Fruit fly (Drosophila melanogaster) whole organism, pupa: Measurements from ENCODE around the gene CG12766.

Experiments
- CG10348 ChIP-seq: fragments of 200-800 bp; sonication (Bioruptor generic); IDR thresholded peaks from 2 replicates; pipeline ENCODE4 v1.3.6; 2022; ENCODE audit warnings: missing biosample characterization, missing genetic modification characterization
- CG12605 ChIP-seq: fragments of 200-800 bp; sonication (Bioruptor generic); IDR thresholded peaks from 2 replicates; pipeline ENCODE4 v1.3.6; 2022; ENCODE audit warnings: missing biosample characterization, missing genetic modification characterization
- CG13204 ChIP-seq: fragments of 200-800 bp; sonication (Bioruptor generic); optimal IDR thresholded peaks from 2 replicates; lab custom pipeline; 2018; ENCODE audit warnings: missing biosample characterization, mild to moderate bottlenecking, missing genetic modification characterization, moderate library complexity
- CG14655 ChIP-seq: fragments of 200-800 bp; sonication (Bioruptor generic); optimal IDR thresholded peaks from 3 replicates; lab custom pipeline; 2017; ENCODE audit warnings: mild to moderate bottlenecking, missing biosample characterization, missing genetic modification reagents, missing genetic modification characterization
- CG15710 ChIP-seq: fragments of 200-800 bp; sonication (Bioruptor generic); optimal IDR thresholded peaks from 2 replicates; lab custom pipeline; 2018; ENCODE audit warnings: missing biosample characterization, mild to moderate bottlenecking, missing genetic modification characterization, moderate library complexity
- CG17806 ChIP-seq: fragments of 200-800 bp; sonication (Bioruptor generic); optimal IDR thresholded peaks from 2 replicates; lab custom pipeline; 2018; ENCODE audit warnings: missing biosample characterization, mild to moderate bottlenecking, missing genetic modification characterization, moderate library complexity
- CG32121 ChIP-seq: fragments of 200-800 bp; sonication (Bioruptor generic); IDR thresholded peaks from 2 replicates; pipeline ENCODE4 v1.3.6; 2022; ENCODE audit warnings: missing biosample characterization, missing genetic modification characterization
- CG34367 ChIP-seq: fragments of 200-800 bp; sonication (Bioruptor generic); optimal IDR thresholded peaks from 2 replicates; lab custom pipeline; 2018; ENCODE audit warnings: missing biosample characterization, mild to moderate bottlenecking, missing genetic modification characterization
- CG4496 ChIP-seq: fragments of 200-800 bp; sonication (Bioruptor generic); IDR thresholded peaks from 3 replicates; pipeline ENCODE4 v1.3.6; 2022; ENCODE audit warnings: missing biosample characterization, missing genetic modification characterization
- CG8159 ChIP-seq: fragments of 200-800 bp; sonication (Bioruptor generic); optimal IDR thresholded peaks from 3 replicates; lab custom pipeline; 2018; ENCODE audit warnings: missing biosample characterization, mild to moderate bottlenecking, missing genetic modification characterization, moderate library complexity
- CG8301 ChIP-seq: fragments of 200-800 bp; sonication (Bioruptor generic); optimal IDR thresholded peaks from 2 replicates; lab custom pipeline; 2018; ENCODE audit warnings: missing biosample characterization, mild to moderate bottlenecking, missing genetic modification characterization
- CG9948 ChIP-seq: fragments of 200-800 bp; sonication (Bioruptor generic); optimal IDR thresholded peaks from 2 replicates; lab custom pipeline; 2018; ENCODE audit warnings: missing biosample characterization, mild to moderate bottlenecking, missing genetic modification characterization, moderate library complexity
- D1 ChIP-seq: fragments of 200-800 bp; sonication (Bioruptor generic); optimal IDR thresholded peaks from 2 replicates; lab custom pipeline; 2018; ENCODE audit warnings: missing biosample characterization, mild to moderate bottlenecking, missing genetic modification characterization, moderate library complexity
- EcR ChIP-seq: fragments of 200-800 bp; sonication (Bioruptor generic); optimal IDR thresholded peaks from 3 replicates; lab custom pipeline; 2019; ENCODE audit warnings: missing biosample characterization, missing genetic modification characterization, mild to moderate bottlenecking, moderate library complexity, missing genetic modification reagents
- Ets98B ChIP-seq: fragments of 200-800 bp; sonication (Bioruptor generic); IDR thresholded peaks from 2 replicates; pipeline ENCODE4 v1.3.6; 2022; ENCODE audit warnings: missing biosample characterization, missing genetic modification characterization
- Pif1A ChIP-seq: fragments of 200-800 bp; sonication (Bioruptor generic); optimal IDR thresholded peaks from 3 replicates; lab custom pipeline; 2016; ENCODE audit warnings: missing biosample characterization, missing genetic modification characterization
- Pif1B ChIP-seq: fragments of 200-800 bp; sonication (Bioruptor generic); optimal IDR thresholded peaks from 3 replicates; lab custom pipeline; 2016; ENCODE audit warnings: missing biosample characterization, missing genetic modification characterization
- Snoo ChIP-seq: fragments of 200-800 bp; sonication (Bioruptor generic); optimal IDR thresholded peaks from 3 replicates; lab custom pipeline; 2017; ENCODE audit warnings: missing biosample characterization, mild to moderate bottlenecking, missing genetic modification characterization, inconsistent platforms
- fd96Ca ChIP-seq: fragments of 200-800 bp; sonication (Bioruptor generic); IDR thresholded peaks from 3 replicates; pipeline ENCODE4 v1.3.6; 2022; ENCODE audit warnings: missing biosample characterization, missing genetic modification characterization
- gl ChIP-seq: fragments of 200-800 bp; sonication (Bioruptor generic); optimal IDR thresholded peaks from 2 replicates; lab custom pipeline; 2018; ENCODE audit warnings: missing biosample characterization, mild to moderate bottlenecking, missing genetic modification characterization
- rn ChIP-seq: fragments of 200-800 bp; sonication (Bioruptor generic); IDR thresholded peaks from 2 replicates; pipeline ENCODE4 v1.3.6; 2022; ENCODE audit warnings: missing biosample characterization, missing genetic modification characterization

The CG12766 gene

dm6 chr3L:3929968-3930767 lies 9.8 kb downstream of the CG12766 start:
- TF ChIP-seq Snoo (tag; lab: Kevin White, UChicago) (no peak), CG12605 (GFP tag; lab: Robert Waterston, UW) (no peak), Ets98B (GFP tag; lab: Robert Waterston, UW) (no peak), CG10348 (no peak), rn (GFP tag; lab: Robert Waterston, UW) (no peak), CG13204 (no peak), CG32121 (GFP tag; lab: Robert Waterston, UW) (no peak)

- TF ChIP-seq rn (GFP tag; lab: Robert Waterston, UW) (no peak), Ets98B (GFP tag; lab: Robert Waterston, UW) (no peak), CG4496 (GFP tag; lab: Robert Waterston, UW) (no peak), CG12605 (GFP tag; lab: Robert Waterston, UW) (no peak), D1 (no peak), CG9948 (tag; lab: Kevin White, UChicago) (no peak), gl (tag; lab: Kevin White, UChicago) (no peak), Snoo (tag; lab: Kevin White, UChicago) (no peak), CG10348 (no peak), CG8159 (no peak), CG8301 (tag; lab: Kevin White, UChicago) (no peak), CG14655 (GFP tag; lab: Kevin White, UChicago) (no peak), CG17806 (no peak), fd96Ca (GFP tag; lab: Robert Waterston, UW) (no peak), CG34367 (tag; lab: Kevin White, UChicago) (no peak), CG15710 (no peak), EcR (no peak), Pif1B (no peak), CG32121 (GFP tag; lab: Robert Waterston, UW) (no peak), Pif1A (GFP tag; lab: Kevin White, UChicago) (no peak)
These were observed 10.8 kb downstream of the CG12766 start for dm6 chr3L:3928943-3929785.

- TF ChIP-seq CG12605 (GFP tag; lab: Robert Waterston, UW) (peak; percentile 82), rn (GFP tag; lab: Robert Waterston, UW) (no peak), Pif1B (peak; percentile 72), gl (tag; lab: Kevin White, UChicago) (no peak), EcR (no peak), CG8301 (tag; lab: Kevin White, UChicago) (peak; percentile 29), CG17806 (peak; percentile 50), CG4496 (GFP tag; lab: Robert Waterston, UW) (peak; percentile 69), fd96Ca (GFP tag; lab: Robert Waterston, UW) (peak; percentile 75), CG9948 (tag; lab: Kevin White, UChicago) (no peak), CG34367 (tag; lab: Kevin White, UChicago) (peak; percentile 54), Snoo (tag; lab: Kevin White, UChicago) (peak; percentile 82), CG8159 (peak; percentile 75), CG10348 (peak; percentile 43; the same call in 1 of the 2 replicates), Ets98B (GFP tag; lab: Robert Waterston, UW) (peak; percentile 74), CG32121 (GFP tag; lab: Robert Waterston, UW) (peak; percentile 30; the same call in 1 of the 2 replicates), Pif1A (GFP tag; lab: Kevin White, UChicago) (peak; percentile 73), D1 (no peak), CG13204 (no peak), CG15710 (peak; percentile 77), CG14655 (GFP tag; lab: Kevin White, UChicago) (peak; percentile 55)
These were observed 11.6 kb downstream of the CG12766 start for dm6 chr3L:3928205-3928942.

dm6 chr3L:3927462-3927861 lies 12.5 kb downstream of the CG12766 start:
- no peak for TF ChIP-seq CG12605 (GFP tag; lab: Robert Waterston, UW)
- TF ChIP-seq CG13204 = no peak
- no peak for TF ChIP-seq CG9948 (tag; lab: Kevin White, UChicago)
- TF ChIP-seq CG17806 = no peak
- TF ChIP-seq CG10348 = no peak
- no peak for TF ChIP-seq CG8159
- TF ChIP-seq gl (tag; lab: Kevin White, UChicago) = no peak
- TF ChIP-seq EcR = no peak
- TF ChIP-seq Pif1A (GFP tag; lab: Kevin White, UChicago) = no peak
- no peak for TF ChIP-seq CG4496 (GFP tag; lab: Robert Waterston, UW)
- TF ChIP-seq CG8301 (tag; lab: Kevin White, UChicago) = no peak
- no peak for TF ChIP-seq rn (GFP tag; lab: Robert Waterston, UW)
- no peak for TF ChIP-seq Snoo (tag; lab: Kevin White, UChicago)
- no peak for TF ChIP-seq fd96Ca (GFP tag; lab: Robert Waterston, UW)
- no peak for TF ChIP-seq Pif1B
- TF ChIP-seq CG14655 (GFP tag; lab: Kevin White, UChicago) = no peak
- TF ChIP-seq CG32121 (GFP tag; lab: Robert Waterston, UW) = no peak
- TF ChIP-seq Ets98B (GFP tag; lab: Robert Waterston, UW) = no peak
- TF ChIP-seq CG34367 (tag; lab: Kevin White, UChicago) = no peak
